Comparison of ENCODE assay signal across 7 worm cellular contexts in the genomic region with DNA sequence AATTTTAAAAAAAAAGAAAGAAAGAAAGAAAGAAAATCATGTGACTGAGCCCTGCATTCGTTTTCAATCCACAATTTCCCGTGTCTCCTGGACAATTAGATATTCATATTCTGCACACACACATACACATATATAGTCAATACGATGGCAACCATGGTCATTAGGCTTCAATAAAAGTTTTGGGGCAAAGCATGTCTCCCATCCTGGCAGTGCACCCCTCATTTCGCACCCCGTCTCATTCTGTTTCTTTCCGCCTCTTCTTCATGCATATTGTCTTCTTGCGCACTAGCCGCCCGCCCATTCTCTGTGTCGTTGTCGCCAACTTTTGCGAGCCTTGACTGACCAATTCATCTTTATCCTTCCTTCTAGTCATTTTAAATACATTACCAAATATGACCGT.
TF ChIP-seq lines count a peak whose summit lies in the region.

No protein-coding gene starts in this region.

TF ChIP-seq in whole organism, L1 larva, 84 proteins besides CTCF, POLR2A, EP300 and RAD21:
- TF ChIP-seq lin-14 (GFP tag; optimal IDR thresholded peaks at IDR 0.05; lab: Kevin White, UChicago) (peak; percentile 42), dsc-1 (tag; optimal IDR thresholded peaks at IDR 0.05; lab: Kevin White, UChicago) (peak; percentile 52), fkh-8 (tag; optimal IDR thresholded peaks at IDR 0.05; lab: Kevin White, UChicago) (peak; percentile 4), isw-1 (GFP tag; IDR thresholded peaks at IDR 0.05; lab: Robert Waterston, UW) (no peak)

TF ChIP-seq in whole organism, L2 larva, 48 proteins besides CTCF, POLR2A, EP300 and RAD21:
- no peak for TF ChIP-seq dmd-4 (tag; optimal IDR thresholded peaks at IDR 0.05; lab: Kevin White, UChicago)
- TF ChIP-seq nhr-129 (tag; optimal IDR thresholded peaks at IDR 0.05; lab: Kevin White, UChicago) = peak; percentile 9

TF ChIP-seq in whole organism, L3 larva, 47 proteins besides CTCF, POLR2A, EP300 and RAD21:
- TF ChIP-seq sea-2 (GFP tag; optimal IDR thresholded peaks at IDR 0.05; lab: Kevin White, UChicago) = peak; percentile 19
- no peak for TF ChIP-seq nhr-67 (tag; optimal IDR thresholded peaks at IDR 0.05; lab: Kevin White, UChicago)
- no peak for TF ChIP-seq snpc-4 (tag; optimal IDR thresholded peaks at IDR 0.05; lab: Kevin White, UChicago)
- TF ChIP-seq lin-39 (tag; optimal IDR thresholded peaks at IDR 0.05; lab: Kevin White, UChicago) = peak; percentile 66
- TF ChIP-seq pha-4 (tag; optimal IDR thresholded peaks at IDR 0.05; lab: Kevin White, UChicago) = no peak
- no peak for TF ChIP-seq unc-62 (GFP tag; optimal IDR thresholded peaks at IDR 0.05; lab: Kevin White, UChicago)

TF ChIP-seq in whole organism, L4 larva, 104 proteins besides CTCF, POLR2A, EP300 and RAD21:
- TF ChIP-seq hmg-1.1 (GFP tag; IDR thresholded peaks at IDR 0.05; lab: Robert Waterston, UW) (peak; percentile 29; the same call in 1 of the 2 replicates), ama-1 (optimal IDR thresholded peaks at IDR 0.05; lab: Kevin White, UChicago) (no peak), spr-1 (tag; optimal IDR thresholded peaks at IDR 0.05; lab: Kevin White, UChicago) (no peak), ceh-62 (tag; optimal IDR thresholded peaks at IDR 0.05; lab: Kevin White, UChicago) (no peak), mep-1 (tag; optimal IDR thresholded peaks at IDR 0.05; lab: Kevin White, UChicago) (no peak), nhr-25 (tag; optimal IDR thresholded peaks at IDR 0.05; lab: Kevin White, UChicago; ENCODE audit: borderline replicate concordance, insufficient read depth) (no peak), dmd-6 (GFP tag; IDR thresholded peaks at IDR 0.05; lab: Robert Waterston, UW) (no peak)

TF ChIP-seq in whole organism, late embryonic, 69 proteins besides CTCF, POLR2A, EP300 and RAD21:
- TF ChIP-seq ceh-31 (tag; optimal IDR thresholded peaks at IDR 0.05; lab: Kevin White, UChicago) (peak; percentile 67), pha-2 (tag; optimal IDR thresholded peaks at IDR 0.05; lab: Kevin White, UChicago) (no peak), unc-42 (tag; optimal IDR thresholded peaks at IDR 0.05; lab: Kevin White, UChicago) (peak; percentile 78), tbx-2 (tag; optimal IDR thresholded peaks at IDR 0.05; lab: Kevin White, UChicago) (peak; percentile 25), unc-55 (GFP tag; optimal IDR thresholded peaks at IDR 0.05; lab: Kevin White, UChicago) (peak; percentile 2), ref-2 (tag; optimal IDR thresholded peaks at IDR 0.05; lab: Kevin White, UChicago) (peak; percentile 26), odd-2 (tag; optimal IDR thresholded peaks at IDR 0.05; lab: Kevin White, UChicago) (no peak)

TF ChIP-seq in whole organism, midembryonic, 9 proteins besides CTCF, POLR2A, EP300 and RAD21:
- TF ChIP-seq tab-1 (GFP tag; IDR thresholded peaks at IDR 0.05; lab: Robert Waterston, UW) (0 out of 2 replicates have a peak, but pooled peaks have one; percentile 10), ztf-23 (GFP tag; IDR thresholded peaks at IDR 0.05; lab: Robert Waterston, UW) (no peak)
TF ChIP-seq in whole organism, midembryonic: peak in this region for 1.

TF ChIP-seq in whole organism, mixed stage, embryonic, 35 proteins besides CTCF, POLR2A, EP300 and RAD21:
- TF ChIP-seq sem-2 (GFP tag; optimal IDR thresholded peaks at IDR 0.05; lab: Kevin White, UChicago) (no peak), nhr-237 (tag; optimal IDR thresholded peaks at IDR 0.05; lab: Kevin White, UChicago) (no peak), ces-1 (GFP tag; optimal IDR thresholded peaks at IDR 0.05; lab: Kevin White, UChicago) (peak; percentile 60), sptf-1 (tag; optimal IDR thresholded peaks at IDR 0.05; lab: Kevin White, UChicago) (peak; percentile 37), unc-62 (GFP tag; optimal IDR thresholded peaks at IDR 0.05; lab: Kevin White, UChicago) (no peak), nhr-12 (tag; optimal IDR thresholded peaks at IDR 0.05; lab: Kevin White, UChicago) (no peak), ceh-39 (tag; optimal IDR thresholded peaks at IDR 0.05; lab: Kevin White, UChicago) (no peak), mep-1 (tag; optimal IDR thresholded peaks at IDR 0.05; lab: Kevin White, UChicago) (no peak)
TF ChIP-seq in whole organism, mixed stage, embryonic: peak in this region for 2.
